Worm (Caenorhabditis elegans) whole organism, mixed stage, embryonic: ENCODE data around the gene mars-1.

Source experiments
- lin-32 ChIP-seq: fragments of 200-800 bp; sonication (Bioruptor generic); optimal IDR thresholded peaks from 2 replicates; lab custom pipeline; 2018; ENCODE audit warnings: mild to moderate bottlenecking, missing genetic modification characterization, missing compliant biosample characterization
- mep-1 ChIP-seq: fragments of 150-350 bp; optimal IDR thresholded peaks from 2 replicates; lab custom pipeline; 2017; ENCODE audit warnings: missing biosample characterization, missing genetic modification reagents, missing genetic modification characterization, inconsistent platforms
- pha-4 ChIP-seq: fragments of 150-350 bp; optimal IDR thresholded peaks from 2 replicates; lab custom pipeline; 2018; ENCODE audit warnings: missing biosample characterization, missing genetic modification reagents, missing genetic modification characterization

ce11 chrIV:11623759-11624287, 11.5 kb downstream of the mars-1 start:
- TF ChIP-seq mep-1 (no peak), pha-4 (tag; lab: Kevin White, UChicago) (no peak), lin-32 (GFP tag; lab: Kevin White, UChicago) (no peak)
